Worm (Caenorhabditis elegans): Measurements from ENCODE around the gene hdl-2.

Gene hdl-2

DNA sequence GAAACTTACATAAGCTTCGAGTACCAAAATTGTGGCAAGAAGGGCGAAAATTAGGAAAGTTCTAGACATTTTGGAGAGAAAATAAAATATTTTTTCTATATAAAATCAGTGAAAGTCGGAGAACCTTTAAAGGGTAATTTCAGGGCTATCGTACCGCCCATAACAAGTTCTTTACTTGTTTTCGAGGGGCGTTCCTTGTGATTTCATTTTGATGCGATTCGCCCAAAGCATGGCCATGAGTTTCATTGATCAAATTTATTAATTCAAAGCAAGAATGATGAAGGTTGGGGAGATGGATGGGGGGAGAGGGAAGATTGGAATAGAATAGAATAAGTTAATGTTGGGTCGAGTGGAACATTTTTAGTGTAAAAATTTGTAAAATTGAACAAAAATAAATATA, 42.1 kb downstream of the hdl-2 start, which contains the start of gene C27B7.9:
C27B7.9 (minus strand) TSS at position 101 of the 400 bp plus-strand sequence.
- no peak for TF ChIP-seq ztf-23 (GFP tag; IDR thresholded peaks at IDR 0.05)
- TF ChIP-seq ref-1 (GFP tag; conservative IDR thresholded peaks at IDR 0.05) = no peak
- TF ChIP-seq ztf-29 (GFP tag; IDR thresholded peaks at IDR 0.05) = no peak

DNA sequence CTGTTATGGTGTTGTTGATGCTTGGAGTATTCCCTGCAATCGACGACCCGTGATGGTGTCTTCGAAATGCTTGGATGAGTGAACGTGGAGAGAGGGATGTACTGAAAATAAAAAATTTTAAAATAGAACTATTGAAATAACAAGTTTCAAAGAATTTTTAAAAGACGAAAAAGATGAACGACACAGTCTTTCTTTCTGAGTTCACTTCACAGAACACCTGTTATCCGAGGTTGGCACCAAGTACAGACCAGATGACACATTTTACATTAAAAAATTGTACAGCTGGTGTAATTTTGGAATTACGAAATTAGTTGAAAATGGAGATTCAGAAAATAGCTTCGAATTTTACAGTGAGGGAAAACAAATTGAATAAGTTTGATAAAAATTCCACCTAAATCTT, 44.8 kb downstream of the hdl-2 start, which contains the start of gene rap-1:
rap-1 (minus strand) TSS at position 101 of the 400 bp plus-strand sequence.
- TF ChIP-seq flt-1 (GFP tag; IDR thresholded peaks at IDR 0.05) (no peak), klf-2 (GFP tag; conservative IDR thresholded peaks at IDR 0.05) (no peak), med-1 (GFP tag; optimal IDR thresholded peaks at IDR 0.05; ENCODE audit: insufficient read depth) (no peak), ztf-23 (GFP tag; IDR thresholded peaks at IDR 0.05) (no peak), cog-1 (tag; optimal IDR thresholded peaks at IDR 0.05) (no peak), ztf-29 (GFP tag; IDR thresholded peaks at IDR 0.05) (no peak), tab-1 (GFP tag; IDR thresholded peaks at IDR 0.05) (no peak), T22C8.4 (GFP tag; IDR thresholded peaks at IDR 0.05) (no peak), ref-1 (GFP tag; conservative IDR thresholded peaks at IDR 0.05) (no peak)

DNA sequence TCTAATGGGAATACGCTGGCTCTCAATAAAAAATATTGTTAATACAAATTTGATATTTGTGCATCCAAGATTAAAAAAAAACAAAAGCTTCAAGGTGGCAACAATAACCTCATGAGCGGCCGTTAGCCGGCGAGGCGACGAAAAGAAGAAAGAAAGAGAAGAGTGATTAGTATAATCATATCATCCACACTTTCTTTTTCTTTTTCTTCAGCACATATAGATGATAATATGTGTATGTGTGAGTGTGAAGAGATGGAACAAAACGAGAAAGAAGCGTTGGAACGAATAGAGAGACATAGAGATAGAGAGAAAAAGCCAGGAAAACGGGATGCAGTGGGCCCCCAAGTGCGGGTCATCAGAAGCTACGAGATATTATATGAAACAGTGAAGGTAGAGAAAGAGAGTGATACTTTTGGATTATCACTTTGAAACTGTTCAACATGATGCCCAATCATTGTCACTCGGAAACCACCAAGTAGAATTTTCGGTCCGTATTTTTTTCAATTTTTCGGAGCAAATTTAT, 46.4 kb downstream of the hdl-2 start:
- no peak for TF ChIP-seq ref-1 (GFP tag; conservative IDR thresholded peaks at IDR 0.05)
- TF ChIP-seq ztf-23 (GFP tag; IDR thresholded peaks at IDR 0.05) = 0 out of 2 replicates have a peak, but pooled peaks have one; percentile 6

DNA sequence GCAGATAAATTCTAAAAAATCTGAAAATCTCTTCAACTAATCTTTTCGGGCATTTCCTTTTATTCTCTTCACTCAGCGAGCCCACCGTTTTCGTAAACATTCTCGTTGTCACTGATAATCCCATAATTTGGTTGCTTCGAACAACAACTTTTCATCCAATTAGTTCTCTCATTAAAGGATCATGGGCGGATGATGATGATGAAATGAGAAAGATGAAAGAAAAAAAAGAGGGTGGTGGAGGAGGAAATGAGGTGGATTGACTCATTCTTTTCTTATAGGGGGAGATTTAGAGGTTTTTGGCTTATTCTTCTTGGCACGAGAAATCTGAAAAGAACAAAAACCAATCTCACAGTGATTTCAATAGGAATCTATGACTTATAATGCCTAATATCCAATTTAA, 47.2 kb downstream of the hdl-2 start:
- no peak for TF ChIP-seq flt-1 (GFP tag; IDR thresholded peaks at IDR 0.05)
- no peak for TF ChIP-seq ztf-23 (GFP tag; IDR thresholded peaks at IDR 0.05)
- TF ChIP-seq tab-1 (GFP tag; IDR thresholded peaks at IDR 0.05) = no peak
- TF ChIP-seq ztf-29 (GFP tag; IDR thresholded peaks at IDR 0.05) = no peak
- TF ChIP-seq med-1 (GFP tag; optimal IDR thresholded peaks at IDR 0.05; ENCODE audit: insufficient read depth) = no peak
- no peak for TF ChIP-seq ref-1 (GFP tag; conservative IDR thresholded peaks at IDR 0.05)

DNA sequence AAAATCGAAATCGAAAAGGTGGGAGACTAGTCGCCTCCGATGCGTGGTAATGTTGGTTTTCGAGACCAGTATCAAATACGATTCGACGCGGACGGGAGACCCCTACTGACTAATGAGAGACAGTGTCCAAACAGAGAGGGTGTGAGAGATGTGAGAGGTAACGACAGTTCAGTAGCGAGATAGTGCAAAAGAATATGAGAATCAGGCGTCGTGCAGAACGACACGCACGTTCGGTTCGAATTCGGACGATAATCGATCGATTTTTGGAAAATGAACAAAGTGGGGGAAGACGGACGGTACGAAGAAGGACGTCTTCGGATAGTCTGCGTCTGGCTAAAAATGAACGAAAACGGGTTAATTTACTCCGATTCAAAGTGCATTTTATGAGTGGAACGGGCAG, 48.0 kb downstream of the hdl-2 start, which contains the start of gene D1046.16:
D1046.16 (plus strand) TSS at position 195 of the 400 bp plus-strand sequence.
- TF ChIP-seq ztf-29 (GFP tag; IDR thresholded peaks at IDR 0.05) = no peak
- TF ChIP-seq ref-1 (GFP tag; conservative IDR thresholded peaks at IDR 0.05) = no peak
- no peak for TF ChIP-seq flt-1 (GFP tag; IDR thresholded peaks at IDR 0.05)
- TF ChIP-seq tab-1 (GFP tag; IDR thresholded peaks at IDR 0.05) = no peak
- peak; percentile 82 for TF ChIP-seq T22C8.4 (GFP tag; IDR thresholded peaks at IDR 0.05)
- TF ChIP-seq med-1 (GFP tag; optimal IDR thresholded peaks at IDR 0.05; ENCODE audit: insufficient read depth) = no peak

DNA sequence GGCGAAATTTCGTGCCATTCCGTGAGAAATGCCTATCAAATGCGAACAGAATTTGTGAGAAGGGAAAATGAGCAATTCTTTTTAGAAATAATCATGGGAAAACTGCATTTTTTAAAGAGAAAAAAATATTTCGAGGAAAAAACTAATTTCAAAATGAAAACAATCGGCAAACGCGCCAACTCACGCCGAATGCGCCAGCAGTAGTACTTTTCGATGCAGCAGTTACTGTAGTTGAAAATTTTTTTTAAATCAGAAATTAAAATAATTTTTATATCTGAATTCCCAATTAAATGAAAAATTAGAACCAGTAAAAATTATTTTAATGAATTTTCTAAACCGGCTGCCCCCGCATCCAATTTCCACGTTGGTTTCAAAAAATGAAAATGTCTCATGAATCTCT, 49.4 kb downstream of the hdl-2 start:
- TF ChIP-seq ztf-29 (GFP tag; IDR thresholded peaks at IDR 0.05) = no peak
- TF ChIP-seq flt-1 (GFP tag; IDR thresholded peaks at IDR 0.05) = no peak
- TF ChIP-seq med-1 (GFP tag; optimal IDR thresholded peaks at IDR 0.05; ENCODE audit: insufficient read depth) = no peak
- TF ChIP-seq tab-1 (GFP tag; IDR thresholded peaks at IDR 0.05) = no peak
- TF ChIP-seq klf-2 (GFP tag; conservative IDR thresholded peaks at IDR 0.05) = no peak

DNA sequence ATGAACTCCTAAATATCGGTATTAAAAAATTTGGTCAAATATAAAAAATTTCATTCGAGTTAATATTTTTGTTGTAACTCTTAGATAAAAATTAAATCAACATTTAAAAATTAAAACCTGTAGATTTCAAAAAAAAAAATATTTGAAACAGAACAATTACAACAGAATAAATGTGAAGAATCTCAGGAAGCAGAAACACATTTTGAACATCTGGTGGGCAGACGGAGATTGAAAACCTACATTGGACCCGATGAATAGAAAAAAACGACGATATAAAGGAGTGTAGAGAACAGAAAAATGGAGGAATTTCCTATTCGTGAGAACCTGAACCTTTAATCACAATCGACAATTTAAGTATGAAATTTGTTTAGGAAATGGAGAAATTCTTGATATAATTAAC, 50.2 kb downstream of the hdl-2 start:
- TF ChIP-seq cog-1 (tag; optimal IDR thresholded peaks at IDR 0.05) = no peak
- no peak for TF ChIP-seq T22C8.4 (GFP tag; IDR thresholded peaks at IDR 0.05)
- TF ChIP-seq ref-1 (GFP tag; conservative IDR thresholded peaks at IDR 0.05) = no peak
- no peak for TF ChIP-seq ztf-23 (GFP tag; IDR thresholded peaks at IDR 0.05)

DNA sequence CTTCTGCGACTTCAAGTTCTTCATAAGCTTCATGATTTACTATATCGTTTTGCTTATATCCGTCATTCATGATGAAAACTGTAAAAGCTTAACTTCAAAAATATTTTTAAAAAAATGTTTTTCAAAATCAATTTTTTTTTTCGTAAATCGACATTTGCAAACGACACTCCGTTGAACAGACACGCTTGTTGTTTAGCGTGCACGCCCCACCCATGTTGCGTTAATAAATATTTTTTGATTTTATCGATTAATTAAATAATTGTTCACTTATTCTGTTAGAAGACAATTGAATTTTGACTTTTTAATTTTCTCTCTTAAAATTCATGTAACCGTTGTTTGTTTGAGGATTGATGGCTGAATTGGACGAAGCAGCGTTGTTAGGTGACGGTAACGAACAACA, 52.0 kb downstream of the hdl-2 start, which contains the start of the genes D1046.2 and cfim-2:
D1046.2 (minus strand) TSS at position 78 of the 400 bp plus-strand sequence.
cfim-2 (plus strand) TSS at position 335 of the 400 bp plus-strand sequence.
- TF ChIP-seq flt-1 (GFP tag; IDR thresholded peaks at IDR 0.05) = no peak
- TF ChIP-seq ztf-29 (GFP tag; IDR thresholded peaks at IDR 0.05) = no peak
- no peak for TF ChIP-seq T22C8.4 (GFP tag; IDR thresholded peaks at IDR 0.05)
- TF ChIP-seq tab-1 (GFP tag; IDR thresholded peaks at IDR 0.05) = no peak
- TF ChIP-seq klf-2 (GFP tag; conservative IDR thresholded peaks at IDR 0.05) = no peak
- TF ChIP-seq cog-1 (tag; optimal IDR thresholded peaks at IDR 0.05) = no peak
- TF ChIP-seq ref-1 (GFP tag; conservative IDR thresholded peaks at IDR 0.05) = no peak
- TF ChIP-seq ztf-23 (GFP tag; IDR thresholded peaks at IDR 0.05) = no peak
- no peak for TF ChIP-seq med-1 (GFP tag; optimal IDR thresholded peaks at IDR 0.05; ENCODE audit: insufficient read depth)

DNA sequence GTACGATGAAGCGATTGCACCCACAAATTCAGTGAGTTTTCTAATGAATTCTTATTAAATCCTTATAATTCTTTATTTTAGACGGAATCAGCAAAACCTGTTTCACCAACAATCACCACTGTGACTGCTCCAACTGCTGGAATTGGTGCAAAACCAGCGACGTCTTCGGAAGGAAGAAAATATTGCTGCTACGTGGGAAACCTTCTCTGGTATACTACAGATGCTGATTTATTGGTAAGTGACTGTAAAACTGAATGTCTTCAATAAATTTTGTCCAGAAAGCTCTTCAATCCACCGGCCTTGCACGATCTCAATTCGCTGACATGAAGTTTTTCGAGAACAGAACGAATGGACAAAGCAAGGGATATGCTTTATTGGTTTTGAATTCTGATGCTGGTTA, 52.6 kb downstream of the hdl-2 start:
- TF ChIP-seq flt-1 (GFP tag; IDR thresholded peaks at IDR 0.05) = no peak
- no peak for TF ChIP-seq ztf-23 (GFP tag; IDR thresholded peaks at IDR 0.05)
- no peak for TF ChIP-seq ztf-29 (GFP tag; IDR thresholded peaks at IDR 0.05)
- TF ChIP-seq tab-1 (GFP tag; IDR thresholded peaks at IDR 0.05) = no peak
- no peak for TF ChIP-seq klf-2 (GFP tag; conservative IDR thresholded peaks at IDR 0.05)

Measured in whole organism, midembryonic.